Worm (Caenorhabditis elegans): Measurements from ENCODE around the gene T15H9.4.

The T15H9.4 gene

ce11 chrII:9619995-9620535 is 8.4 kb downstream of the T15H9.4 start (continued):
- TF ChIP-seq unc-62 (GFP tag; optimal IDR thresholded peaks at IDR 0.05 in 1 of 2) = peak in 1 of 2 experiments; percentile 91
- TF ChIP-seq unc-62 (tag; optimal IDR thresholded peaks at IDR 0.05) = no peak
- TF ChIP-seq jun-1 (tag; optimal IDR thresholded peaks at IDR 0.05) = no peak

- TF ChIP-seq nhr-28 (tag; optimal IDR thresholded peaks at IDR 0.05) = no peak
- peak; percentile 65 for TF ChIP-seq T20F7.1 (GFP tag; optimal IDR thresholded peaks at IDR 0.05)
- peak; percentile 76 for TF ChIP-seq php-3 (GFP tag; IDR thresholded peaks at IDR 0.05)
- TF ChIP-seq zfp-3 (GFP tag; conservative IDR thresholded peaks at IDR 0.05) = 0 out of 2 replicates have a peak, but pooled peaks have one; percentile 10
- 0 out of 2 replicates have a peak, but pooled peaks have one; percentile 10 for TF ChIP-seq lin-1 (GFP tag; IDR thresholded peaks at IDR 0.05)
- TF ChIP-seq lin-29 (GFP tag; IDR thresholded peaks at IDR 0.05) = no peak
- 0 out of 2 replicates have a peak, but pooled peaks have one; percentile 32 for TF ChIP-seq ceh-20 (GFP tag; IDR thresholded peaks at IDR 0.05)
- no peak for TF ChIP-seq saeg-2 (GFP tag; IDR thresholded peaks at IDR 0.05)
- peak; percentile 12 for TF ChIP-seq nhr-102 (tag; optimal IDR thresholded peaks at IDR 0.05)
- no peak for TF ChIP-seq madf-9 (GFP tag; conservative IDR thresholded peaks at IDR 0.05)
- no peak for TF ChIP-seq vab-7 (GFP tag; IDR thresholded peaks at IDR 0.05)
- no peak for TF ChIP-seq ces-1 (GFP tag; optimal IDR thresholded peaks at IDR 0.05)
- TF ChIP-seq daf-16 (GFP tag; optimal IDR thresholded peaks at IDR 0.05) = no peak
- TF ChIP-seq daf-16 (tag; optimal IDR thresholded peaks at IDR 0.05) = peak; percentile 19
- peak; percentile 21 for TF ChIP-seq lin-13 (GFP tag; optimal IDR thresholded peaks at IDR 0.05)
- TF ChIP-seq dmd-6 (GFP tag; IDR thresholded peaks at IDR 0.05) = peak; percentile 89
Observed at ce11 chrII:9620616-9621015, 8.9 kb downstream of the T15H9.4 start.

ce11 chrII:9621121-9621520 is 9.4 kb downstream of the T15H9.4 start:
- TF ChIP-seq pha-4 (GFP tag; IDR thresholded peaks at IDR 0.05) (no peak; the same call in none of the 2 replicates), pha-4 (tag; optimal IDR thresholded peaks at IDR 0.05) (peak; percentile 37), ama-1 (optimal IDR thresholded peaks at IDR 0.05) (peak; percentile 26), hlh-11 (tag; optimal IDR thresholded peaks at IDR 0.05) (peak; percentile 60), hlh-30 (tag; optimal IDR thresholded peaks at IDR 0.05; ENCODE audit: insufficient read depth) (peak; percentile 19), daf-16 (GFP tag; optimal IDR thresholded peaks at IDR 0.05) (peak in 1 of 2 experiments; percentile 50), daf-16 (tag; optimal IDR thresholded peaks at IDR 0.05) (no peak), unc-62 (GFP tag; optimal IDR thresholded peaks at IDR 0.05 in 1 of 2) (peak in 1 of 2 experiments; percentile 71), unc-62 (tag; optimal IDR thresholded peaks at IDR 0.05) (no peak), mdl-1 (tag; optimal IDR thresholded peaks at IDR 0.05) (peak in 1 of 2 experiments; percentile 11), nhr-11 (tag; optimal IDR thresholded peaks at IDR 0.05) (peak; percentile 67), ztf-11 (tag; optimal IDR thresholded peaks at IDR 0.05) (no peak), Y5F2A.4 (GFP tag; optimal IDR thresholded peaks at IDR 0.05) (no peak), set-16 (GFP tag; IDR thresholded peaks at IDR 0.05) (peak; percentile 27; the same call in 1 of the 2 replicates), zfp-3 (GFP tag; conservative IDR thresholded peaks at IDR 0.05) (no peak), nhr-28 (tag; optimal IDR thresholded peaks at IDR 0.05) (peak; percentile 37), ceh-62 (tag; optimal IDR thresholded peaks at IDR 0.05) (no peak), ZK337.2 (GFP tag; IDR thresholded peaks at IDR 0.05) (no peak), nhr-6 (tag; optimal IDR thresholded peaks at IDR 0.05) (peak; percentile 7), egl-43 (GFP tag; IDR thresholded peaks at IDR 0.05) (peak; percentile 57; the same call in 1 of the 2 replicates), skn-1 (tag; optimal IDR thresholded peaks at IDR 0.05) (no peak), aha-1 (tag) (peak; percentile 96), dmd-6 (GFP tag; IDR thresholded peaks at IDR 0.05) (peak; percentile 16; the same call in 1 of the 2 replicates)

- TF ChIP-seq aly-2 (tag; optimal IDR thresholded peaks at IDR 0.05) (no peak), Y75B8A.6 (GFP tag; IDR thresholded peaks at IDR 0.05) (no peak), egl-43 (GFP tag; IDR thresholded peaks at IDR 0.05) (no peak), zfp-2 (tag; optimal IDR thresholded peaks at IDR 0.05) (no peak), lin-15B (tag; optimal IDR thresholded peaks at IDR 0.05) (no peak), ztf-11 (tag; optimal IDR thresholded peaks at IDR 0.05) (no peak), ZK546.5 (tag; optimal IDR thresholded peaks at IDR 0.05) (no peak), aha-1 (tag) (no peak), dmd-6 (GFP tag; IDR thresholded peaks at IDR 0.05) (peak; percentile 76), hlh-11 (tag; optimal IDR thresholded peaks at IDR 0.05) (peak; percentile 73), tag-97 (GFP tag; IDR thresholded peaks at IDR 0.05) (no peak), zip-2 (tag; optimal IDR thresholded peaks at IDR 0.05) (no peak), dve-1 (tag; optimal IDR thresholded peaks at IDR 0.05; ENCODE audit: insufficient read depth) (peak; percentile 63), snpc-1.2 (GFP tag; IDR thresholded peaks at IDR 0.05) (0 out of 2 replicates have a peak, but pooled peaks have one; percentile 27), nhr-42 (GFP tag; IDR thresholded peaks at IDR 0.05) (no peak), ctbp-1 (GFP tag; IDR thresholded peaks at IDR 0.05) (no peak), daf-16 (GFP tag; optimal IDR thresholded peaks at IDR 0.05) (peak in 1 of 2 experiments; percentile 34), daf-16 (tag; optimal IDR thresholded peaks at IDR 0.05) (peak; percentile 29), jun-1 (tag; optimal IDR thresholded peaks at IDR 0.05) (no peak)
Observed at ce11 chrII:9621913-9622348, 10.3 kb downstream of the T15H9.4 start.

All from whole organism, L4 larva.